Fruit fly (Drosophila melanogaster) whole organism, wandering third instar larva: ENCODE results near the gene CG6028.

ENCODE experiments used
- Abd-B ChIP-seq: fragments of >200 bp; optimal IDR thresholded peaks from 2 replicates; lab custom pipeline; 2017; ENCODE audit warnings: missing biosample characterization, missing genetic modification characterization
- CG9705 ChIP-seq: fragments of 200-800 bp; sonication (Bioruptor generic); optimal IDR thresholded peaks from 2 replicates; lab custom pipeline; 2018; ENCODE audit warnings: missing biosample characterization, mild to moderate bottlenecking, missing genetic modification characterization
- Hnf4 ChIP-seq: fragments of 200-800 bp; sonication (Bioruptor generic); optimal IDR thresholded peaks from 2 replicates; lab custom pipeline; 2016; ENCODE audit warnings: missing biosample characterization, mild to moderate bottlenecking, missing genetic modification characterization
- Myc ChIP-seq: fragments of >200 bp; optimal IDR thresholded peaks from 2 replicates; lab custom pipeline; 2017
- OdsH ChIP-seq: fragments of 200-800 bp; sonication (Bioruptor generic); optimal IDR thresholded peaks from 2 replicates; lab custom pipeline; 2016; ENCODE audit warnings: missing biosample characterization, mild to moderate bottlenecking, missing genetic modification characterization
- brk ChIP-seq: fragments of 200-800 bp; sonication (Bioruptor generic); optimal IDR thresholded peaks from 2 replicates; lab custom pipeline; 2016; ENCODE audit warnings: missing biosample characterization, mild to moderate bottlenecking, missing genetic modification characterization
- dmrt93B ChIP-seq: fragments of 200-800 bp; sonication (Bioruptor generic); optimal IDR thresholded peaks from 2 replicates; lab custom pipeline; 2018; ENCODE audit warnings: missing biosample characterization, mild to moderate bottlenecking, missing genetic modification characterization
- dsf ChIP-seq: sonication (Bioruptor generic); optimal IDR thresholded peaks from 2 replicates; lab custom pipeline; 2016; ENCODE audit warnings: missing biosample characterization, missing genetic modification characterization, borderline replicate concordance
- ey ChIP-seq: fragments of 200-800 bp; sonication (Bioruptor generic); optimal IDR thresholded peaks from 2 replicates; lab custom pipeline; 2016; ENCODE audit warnings: missing biosample characterization, missing genetic modification characterization
- jim ChIP-seq: fragments of 175-275, 200-325 bp; sonication (Bioruptor generic); optimal IDR thresholded peaks from 2 replicates; lab custom pipeline; 2016; ENCODE audit warnings: missing biosample characterization, mild to moderate bottlenecking, missing genetic modification characterization
- psq ChIP-seq: fragments of 200-800 bp; sonication (Bioruptor generic); optimal IDR thresholded peaks from 3 replicates; lab custom pipeline; 2017; ENCODE audit warnings: missing biosample characterization, mild to moderate bottlenecking, missing genetic modification characterization, moderate library complexity
- rgr ChIP-seq: fragments of 200-800 bp; sonication (Bioruptor generic); optimal IDR thresholded peaks from 3 replicates; lab custom pipeline; 2016; ENCODE audit warnings: missing biosample characterization, mild to moderate bottlenecking, missing genetic modification characterization
- usp ChIP-seq: fragments of >200 bp; optimal IDR thresholded peaks from 2 replicates; lab custom pipeline; 2017; ENCODE audit warnings: missing biosample characterization, missing genetic modification characterization
- woc ChIP-seq: sonication (Bioruptor generic); optimal IDR thresholded peaks from 2 replicates; lab custom pipeline; 2016; ENCODE audit warnings: missing biosample characterization, mild to moderate bottlenecking, missing genetic modification characterization

DNA sequence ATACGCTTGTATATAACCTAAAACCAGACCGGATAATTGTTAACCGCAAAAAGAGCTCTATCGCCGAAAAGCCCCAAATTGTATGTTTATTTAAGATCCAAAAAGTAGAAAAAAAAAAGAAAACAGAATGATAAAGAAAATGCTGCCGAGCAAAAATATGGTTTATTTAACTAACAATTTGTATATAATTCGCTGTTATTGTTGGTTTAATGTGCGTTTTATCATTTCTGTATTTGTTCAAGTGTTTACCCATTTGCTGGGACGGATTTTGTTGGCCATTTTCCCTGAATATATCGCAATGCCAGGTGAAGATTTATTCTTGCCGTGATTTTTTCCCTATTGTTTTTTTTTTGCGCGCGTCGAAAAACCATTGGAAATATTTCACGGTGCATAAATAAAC, 31.8 kb upstream of the CG6028 start:
- TF ChIP-seq jim (GFP tag; lab: Kevin White, UChicago) (no peak), woc (GFP tag; lab: Kevin White, UChicago) (no peak), dsf (GFP tag; lab: Kevin White, UChicago) (no peak), dmrt93B (no peak), OdsH (GFP tag; lab: Kevin White, UChicago) (peak; percentile 26), ey (GFP tag; lab: Kevin White, UChicago) (no peak), Hnf4 (GFP tag; lab: Kevin White, UChicago) (no peak), Myc (no peak), psq (GFP tag; lab: Kevin White, UChicago) (no peak), brk (GFP tag; lab: Kevin White, UChicago) (no peak), CG9705 (GFP tag; lab: Kevin White, UChicago) (no peak), Abd-B (GFP tag; lab: Kevin White, UChicago) (no peak), rgr (peak; percentile 46), usp (no peak)
